Worm (Caenorhabditis elegans) whole organism, L4/young adult: ENCODE measurements around the gene vps-50.

Source experiments
- W03F9.2 ChIP-seq: fragments of 150-350 bp; optimal IDR thresholded peaks from 2 replicates; lab custom pipeline; 2014; ENCODE audit warnings: missing biosample characterization, missing genetic modification characterization
- dao-5 ChIP-seq: sonication (generic microtip); optimal IDR thresholded peaks from 2 replicates; lab custom pipeline; 2016; ENCODE audit warnings: missing genotype, missing genetic modification characterization, moderate library complexity, missing compliant biosample characterization
- him-1 ChIP-seq: sonication (generic microtip); optimal IDR thresholded peaks from 2 replicates; lab custom pipeline; 2016; ENCODE audit warnings: missing genotype, missing genetic modification reagents, missing genetic modification characterization, missing compliant biosample characterization

The vps-50 gene

DNA sequence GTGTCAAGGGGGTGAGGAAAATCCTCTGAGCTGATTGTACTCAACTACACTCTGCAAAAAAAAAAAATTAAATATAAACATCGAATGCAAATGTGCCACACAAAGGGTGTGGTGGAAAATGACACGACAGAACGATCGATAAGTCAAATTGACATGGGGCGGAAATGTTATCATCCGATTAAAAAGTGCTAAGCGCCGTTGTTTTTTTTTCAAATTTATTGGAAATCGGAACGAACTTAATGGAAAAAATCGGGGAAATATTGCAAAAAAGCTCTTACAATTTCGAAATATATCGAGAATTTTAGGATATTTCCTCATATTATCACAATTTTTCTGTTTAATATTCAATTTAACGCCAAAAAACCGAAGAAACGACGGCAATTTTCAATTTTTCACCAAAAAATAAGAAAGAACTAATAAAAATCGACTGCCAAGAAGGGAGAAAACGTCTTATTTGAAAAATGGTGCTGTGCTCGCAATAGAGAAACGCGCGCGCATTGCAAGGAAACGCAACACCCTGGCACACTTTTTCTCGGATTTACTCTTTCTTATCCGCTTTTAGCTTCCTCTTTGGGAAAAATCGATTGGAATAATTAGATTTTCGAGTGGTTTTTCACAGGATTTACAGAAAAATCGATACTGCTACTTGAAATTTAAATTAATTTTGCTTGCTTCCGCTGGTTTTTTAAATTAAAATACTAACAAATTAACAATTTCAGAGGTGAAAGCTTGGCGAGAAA, at the start of gene vps-50, which contains the start of gene cey-4:
TSS of gene vps-50 (plus strand) at position 541 of the 740 bp plus-strand sequence.
TSS of gene cey-4 (minus strand) at position 51 of the 740 bp plus-strand sequence.
- no peak for TF ChIP-seq dao-5 (tag; lab: Kevin White, UChicago)

DNA sequence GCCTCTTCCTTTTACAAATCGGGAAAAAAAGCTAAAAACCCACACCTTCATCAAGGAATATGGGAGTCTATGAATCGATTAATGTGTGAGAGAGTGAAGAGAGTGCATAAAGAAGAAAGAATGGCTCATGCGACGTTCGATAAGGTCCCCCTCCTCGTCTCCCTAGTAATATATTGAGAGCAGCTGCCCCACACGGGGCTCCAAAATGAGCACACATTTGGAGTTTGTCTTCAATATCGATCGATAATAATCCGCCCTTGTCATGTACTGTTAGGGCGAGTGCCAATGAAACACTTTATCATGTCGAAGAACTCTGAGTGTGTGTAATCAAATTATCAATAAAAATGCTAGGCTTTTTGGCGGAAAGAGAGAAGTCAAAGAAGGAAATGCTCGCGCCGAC, 49.7 kb upstream of the vps-50 start:
- TF ChIP-seq dao-5 (tag; lab: Kevin White, UChicago) (no peak), him-1 (tag; lab: Kevin White, UChicago) (no peak), W03F9.2 (tag; lab: Kevin White, UChicago) (no peak)

DNA sequence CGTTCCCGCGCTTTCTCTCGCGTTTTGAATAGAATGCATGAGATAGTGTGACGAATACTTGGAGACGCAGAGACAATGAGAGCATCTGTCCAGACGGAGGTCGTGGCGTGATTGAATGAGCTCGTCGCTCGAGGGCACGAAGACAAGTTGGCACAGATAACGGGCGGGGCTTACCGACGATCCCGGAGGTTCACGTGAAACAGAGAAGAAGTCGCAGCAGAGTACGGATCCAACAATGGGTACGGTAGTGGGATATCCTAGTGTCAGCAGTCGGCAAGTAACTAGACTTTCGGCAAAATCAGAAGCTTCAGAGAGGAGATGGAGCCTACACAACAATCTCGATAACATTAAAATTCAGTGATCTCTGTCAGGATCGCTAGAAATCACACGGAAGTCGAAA, 49.2 kb upstream of the vps-50 start:
- TF ChIP-seq W03F9.2 (tag; lab: Kevin White, UChicago) (no peak), dao-5 (tag; lab: Kevin White, UChicago) (no peak), him-1 (tag; lab: Kevin White, UChicago) (no peak)

DNA sequence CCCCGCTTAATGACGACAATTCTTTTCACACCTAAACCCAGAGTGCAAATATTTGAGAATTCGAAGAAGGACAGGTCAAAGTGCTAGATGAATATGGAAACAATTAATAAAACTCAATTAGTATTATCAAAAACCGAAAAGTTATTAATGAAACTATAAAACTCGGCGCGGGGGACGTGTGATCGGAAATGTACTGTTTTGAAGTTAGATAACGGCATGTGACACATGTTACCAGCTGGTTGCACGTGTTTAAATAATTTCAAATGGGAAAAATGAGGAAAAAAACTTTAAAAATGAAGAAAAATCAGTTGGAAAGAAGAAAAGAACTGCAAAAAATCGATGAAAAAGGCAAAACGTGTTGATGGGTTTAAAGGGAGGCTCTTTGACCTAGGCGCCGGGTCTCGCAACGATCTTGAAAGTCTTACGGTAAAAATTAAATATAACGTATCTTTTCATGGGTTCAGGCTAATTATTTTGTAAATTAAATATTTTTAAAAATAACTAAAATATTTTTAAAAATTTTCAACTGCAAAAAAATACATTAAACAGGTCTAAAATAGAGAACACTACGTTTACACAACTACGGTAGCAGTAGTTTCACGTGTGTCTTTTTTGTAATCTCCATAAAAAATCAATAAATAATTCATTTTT, 48.3 kb upstream of the vps-50 start:
- TF ChIP-seq him-1 (tag; lab: Kevin White, UChicago) (no peak), W03F9.2 (tag; lab: Kevin White, UChicago) (peak; percentile 5)

DNA sequence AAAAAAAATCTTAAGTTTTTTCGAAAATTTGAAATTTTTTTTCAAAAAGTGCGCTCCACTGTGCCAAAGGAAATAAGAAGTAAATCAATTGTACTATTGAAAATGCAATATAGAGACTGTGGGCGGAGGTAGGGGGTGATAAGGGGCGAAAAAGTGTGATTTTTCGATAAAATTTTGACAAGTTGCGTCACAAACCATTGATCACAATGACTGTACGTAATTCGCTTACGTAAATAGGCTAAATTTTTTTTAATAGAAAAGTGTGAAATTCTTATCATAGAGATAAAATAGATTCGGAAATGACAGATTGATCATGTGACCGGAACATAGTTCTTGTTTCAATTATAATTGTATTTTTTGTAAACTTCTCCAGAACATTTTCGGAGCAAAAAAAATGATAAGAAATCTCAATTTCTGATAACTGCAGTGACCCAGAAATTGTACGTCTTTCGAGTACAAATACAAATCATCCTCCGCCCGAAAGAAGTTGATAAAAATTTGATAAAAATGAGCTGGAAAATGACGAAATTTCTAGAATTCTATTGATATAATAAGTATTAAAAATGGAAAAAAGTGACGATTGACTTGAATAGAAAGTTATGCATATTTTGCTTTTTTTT, 46.4 kb upstream of the vps-50 start:
- no peak for TF ChIP-seq dao-5 (tag; lab: Kevin White, UChicago)
- no peak for TF ChIP-seq him-1 (tag; lab: Kevin White, UChicago)
- TF ChIP-seq W03F9.2 (tag; lab: Kevin White, UChicago) = no peak

DNA sequence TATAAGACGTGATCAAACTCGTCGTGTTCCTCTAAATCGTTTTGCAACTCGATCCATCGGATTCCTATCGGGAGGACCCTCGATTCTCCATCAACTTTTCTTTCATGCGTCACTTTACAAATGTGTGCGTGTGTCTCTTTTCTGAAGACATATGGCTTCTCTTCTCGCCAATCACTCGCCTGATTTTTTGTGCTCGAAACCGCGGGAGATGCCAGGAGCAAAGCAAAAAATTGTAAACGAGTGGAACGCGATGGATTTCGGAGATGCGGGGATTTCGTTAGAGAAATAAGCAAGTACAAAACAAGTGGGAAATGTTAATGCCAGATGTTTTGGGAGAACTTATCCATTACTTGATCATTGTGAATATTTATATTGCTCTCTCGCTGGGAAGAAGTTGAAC, 44.8 kb upstream of the vps-50 start:
- TF ChIP-seq dao-5 (tag; lab: Kevin White, UChicago) = no peak
- TF ChIP-seq W03F9.2 (tag; lab: Kevin White, UChicago) = no peak
- TF ChIP-seq him-1 (tag; lab: Kevin White, UChicago) = no peak

DNA sequence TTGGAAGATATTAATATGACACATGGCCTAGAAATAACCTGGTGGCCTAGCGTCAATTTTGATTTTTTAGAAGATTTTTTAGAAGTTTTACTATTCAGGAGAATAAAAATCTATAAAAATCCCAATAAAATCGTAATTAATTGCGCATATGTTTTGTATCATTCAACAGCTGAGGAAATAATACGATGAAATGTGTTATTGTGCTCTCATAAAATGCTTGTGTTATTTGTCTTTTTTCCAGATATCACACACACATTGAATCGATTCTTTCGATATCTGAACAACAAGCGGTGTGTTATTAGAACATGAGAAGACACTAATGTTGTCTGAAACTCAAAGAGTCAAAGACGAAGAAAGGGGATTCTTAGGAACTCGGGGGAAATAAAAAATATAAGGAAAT, 43.9 kb upstream of the vps-50 start:
- TF ChIP-seq W03F9.2 (tag; lab: Kevin White, UChicago) = no peak
- TF ChIP-seq dao-5 (tag; lab: Kevin White, UChicago) = no peak
- TF ChIP-seq him-1 (tag; lab: Kevin White, UChicago) = no peak

DNA sequence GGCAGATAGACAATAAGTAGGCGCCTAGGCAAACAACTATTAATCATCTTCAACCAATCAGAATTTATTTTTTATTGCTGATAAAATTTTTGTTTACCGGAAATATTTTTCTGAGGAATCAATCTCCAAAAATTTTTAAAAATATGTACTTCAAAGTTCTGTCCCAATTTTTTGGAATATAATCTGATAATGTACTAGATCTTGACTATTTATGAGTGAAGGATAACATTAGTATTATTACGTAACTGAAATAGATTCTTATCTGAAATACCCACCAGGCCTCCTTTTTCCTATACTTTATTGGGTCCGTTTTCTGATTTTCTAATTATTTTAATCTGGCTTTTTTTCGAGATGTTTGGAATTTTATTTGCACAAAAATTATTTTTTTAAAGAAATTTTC, 37.5 kb upstream of the vps-50 start:
- no peak for TF ChIP-seq W03F9.2 (tag; lab: Kevin White, UChicago)
- TF ChIP-seq dao-5 (tag; lab: Kevin White, UChicago) = no peak
- TF ChIP-seq him-1 (tag; lab: Kevin White, UChicago) = no peak

DNA sequence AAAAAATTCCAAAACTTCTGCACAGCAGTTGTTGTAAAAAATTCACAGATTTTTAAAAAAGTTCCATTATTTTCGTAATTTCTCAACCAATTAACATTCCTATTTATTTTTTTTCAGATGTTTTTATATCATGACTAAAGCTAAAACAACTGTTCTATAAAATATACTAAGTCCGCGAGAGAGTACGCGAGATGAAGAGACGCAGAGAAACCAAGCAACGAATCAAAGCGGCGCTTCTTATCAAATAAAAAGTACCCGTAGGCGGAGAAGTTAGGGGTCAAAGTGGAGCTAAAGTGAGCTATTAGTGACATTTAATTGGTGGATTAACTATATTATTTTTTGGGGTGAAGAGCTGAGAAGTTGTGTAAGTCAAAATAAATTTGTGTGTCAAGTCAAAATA, 36.4 kb upstream of the vps-50 start, which contains the start of gene sbsp-1:
TSS of gene sbsp-1 (plus strand) at position 301 of the 400 bp plus-strand sequence.
- TF ChIP-seq him-1 (tag; lab: Kevin White, UChicago) (no peak), W03F9.2 (tag; lab: Kevin White, UChicago) (no peak), dao-5 (tag; lab: Kevin White, UChicago) (no peak)

DNA sequence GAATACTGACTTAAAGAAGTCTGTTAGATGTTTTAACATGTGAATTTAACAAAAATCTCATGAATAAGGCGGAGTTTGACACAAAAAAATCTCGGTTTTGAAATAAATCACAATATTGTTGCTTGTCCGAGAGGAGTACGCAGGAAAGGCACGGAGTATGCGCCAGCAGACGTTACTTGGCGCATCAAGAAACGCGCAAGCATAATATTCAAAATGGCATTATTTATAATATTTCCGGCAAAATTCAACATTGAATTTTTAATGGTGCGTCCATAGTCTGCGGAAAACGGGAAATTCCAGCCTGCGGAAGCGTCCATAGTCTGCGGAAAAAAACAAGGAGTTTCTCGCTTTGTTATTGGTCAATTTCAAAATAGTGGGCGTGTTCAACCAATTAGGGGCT, 24.1 kb upstream of the vps-50 start, which contains the start of gene pde-12:
TSS of gene pde-12 (minus strand) at position 148 of the 400 bp plus-strand sequence.
- TF ChIP-seq dao-5 (tag; lab: Kevin White, UChicago) = no peak
- TF ChIP-seq him-1 (tag; lab: Kevin White, UChicago) = peak; percentile 30
- TF ChIP-seq W03F9.2 (tag; lab: Kevin White, UChicago) = peak; percentile 69

DNA sequence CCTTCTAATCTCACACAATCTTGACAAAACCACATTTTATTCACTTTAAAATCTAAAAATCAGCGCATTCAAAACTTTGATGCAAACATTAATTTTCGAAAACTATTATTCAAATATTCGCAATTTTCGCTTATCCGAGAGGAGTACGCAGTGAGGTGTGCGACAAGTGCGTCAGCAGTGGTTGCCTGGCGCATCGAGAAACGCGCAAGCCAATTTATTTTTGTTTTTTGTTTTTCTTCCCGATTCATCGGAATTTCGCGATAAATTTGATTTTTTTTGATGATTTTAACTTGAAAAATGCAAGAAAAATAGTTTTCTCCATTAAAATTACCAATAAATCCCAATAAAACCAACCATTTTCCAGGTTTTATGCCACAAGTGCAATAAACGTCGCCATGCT, 20.1 kb upstream of the vps-50 start, which contains the start of the genes fbxb-85 and hex-3:
TSS of gene fbxb-85 (minus strand) at position 106 of the 400 bp plus-strand sequence.
TSS of gene hex-3 (plus strand) at position 365 of the 400 bp plus-strand sequence.
- TF ChIP-seq dao-5 (tag; lab: Kevin White, UChicago) (no peak), him-1 (tag; lab: Kevin White, UChicago) (peak; percentile 80), W03F9.2 (tag; lab: Kevin White, UChicago) (peak; percentile 93)

DNA sequence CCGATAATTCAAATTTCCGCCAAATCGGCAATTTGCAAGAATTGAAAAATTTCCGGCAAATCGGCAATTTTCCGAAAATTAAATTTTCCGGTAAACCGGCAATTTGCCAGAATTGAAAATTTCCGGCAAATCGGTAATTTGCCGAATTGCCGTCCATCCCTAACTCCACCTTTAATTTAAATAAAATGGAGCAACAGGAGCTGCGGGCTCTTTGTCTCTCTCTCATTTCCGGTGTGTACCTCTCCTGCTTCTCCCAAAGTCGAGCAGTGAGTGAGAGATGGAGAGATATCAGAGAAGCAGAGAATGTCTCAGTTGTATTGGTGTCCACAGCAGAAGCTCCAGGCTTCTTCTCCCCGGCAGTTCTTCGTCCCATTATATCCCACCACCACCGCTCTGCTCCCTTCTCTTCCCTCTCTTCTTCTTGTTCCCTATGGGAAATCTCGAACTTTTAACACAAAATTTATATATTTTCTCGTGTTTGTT, 13.6 kb upstream of the vps-50 start, which contains the start of gene Y39A1C.1:
TSS of gene Y39A1C.1 (plus strand) at position 51 of the 483 bp plus-strand sequence.
- TF ChIP-seq dao-5 (tag; lab: Kevin White, UChicago) (no peak), him-1 (tag; lab: Kevin White, UChicago) (no peak), W03F9.2 (tag; lab: Kevin White, UChicago) (no peak)

DNA sequence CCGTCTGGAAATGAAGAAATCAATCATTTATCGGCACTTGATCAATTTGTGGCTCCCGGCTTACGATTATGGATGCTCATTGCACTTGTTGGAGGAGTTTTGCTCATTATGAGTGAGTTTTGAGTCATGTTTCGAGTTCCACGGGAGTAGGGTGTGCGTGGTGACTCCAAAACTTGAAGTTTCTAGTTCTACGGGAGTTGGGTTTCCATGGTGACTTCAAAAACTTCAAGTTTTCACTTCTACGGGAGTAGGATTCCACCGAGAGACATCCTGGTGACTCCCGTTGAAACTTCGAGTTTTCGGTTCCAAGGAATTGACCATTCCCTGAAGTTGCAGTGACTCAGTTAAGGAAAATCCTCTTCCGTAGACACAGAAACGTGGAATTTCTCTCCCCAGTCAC, 12.2 kb upstream of the vps-50 start:
- TF ChIP-seq dao-5 (tag; lab: Kevin White, UChicago) = no peak
- no peak for TF ChIP-seq him-1 (tag; lab: Kevin White, UChicago)
- TF ChIP-seq W03F9.2 (tag; lab: Kevin White, UChicago) = no peak
